Fruit fly (Drosophila melanogaster) whole organism, prepupa: ENCODE results near the gene CG9643.
A peak's percentile ranks its signal among the peaks of the same experiment; 100 is the strongest.

Experiments
- Blimp-1 ChIP-seq: fragments of 200-800 bp; sonication (Bioruptor generic); optimal IDR thresholded peaks from 3 replicates; lab custom pipeline; 2017; ENCODE audit warnings: missing biosample characterization, missing genetic modification characterization, mild to moderate bottlenecking, moderate library complexity, missing genetic modification reagents
- CG10631 ChIP-seq: fragments of 200-800 bp; sonication (Bioruptor generic); optimal IDR thresholded peaks from 2 replicates; lab custom pipeline; 2016; ENCODE audit warnings: missing biosample characterization, missing genetic modification characterization
- CG10669 ChIP-seq: fragments of 200-800 bp; sonication (Bioruptor generic); optimal IDR thresholded peaks from 3 replicates; lab custom pipeline; 2018; ENCODE audit warnings: missing biosample characterization, mild to moderate bottlenecking, missing genetic modification characterization, moderate library complexity
- CG11294 ChIP-seq: fragments of 200-800 bp; sonication (Bioruptor generic); IDR thresholded peaks from 2 replicates; pipeline ENCODE4 v1.3.6; 2022; ENCODE audit warnings: missing biosample characterization, missing genetic modification characterization
- CG11762 ChIP-seq: fragments of 200-800 bp; sonication (Bioruptor generic); optimal IDR thresholded peaks from 3 replicates; lab custom pipeline; 2016; ENCODE audit warnings: missing biosample characterization, missing genetic modification characterization; ENCODE audit not compliant: insufficient read depth
- CG15336 ChIP-seq: fragments of 200-800 bp; sonication (Bioruptor generic); IDR thresholded peaks from 2 replicates; pipeline ENCODE4 v1.3.6; 2022; ENCODE audit warnings: missing biosample characterization, missing genetic modification characterization
- CG1621 ChIP-seq: fragments of 200-800 bp; sonication (Bioruptor generic); optimal IDR thresholded peaks from 3 replicates; lab custom pipeline; 2018; ENCODE audit warnings: missing biosample characterization, mild to moderate bottlenecking, missing genetic modification characterization
- CG16779 ChIP-seq: fragments of 200-800 bp; sonication (Bioruptor generic); optimal IDR thresholded peaks from 3 replicates; lab custom pipeline; 2017; ENCODE audit warnings: missing biosample characterization, mild to moderate bottlenecking, missing genetic modification characterization
- CG3032 ChIP-seq: fragments of 200-800 bp; optimal IDR thresholded peaks from 2 replicates; lab custom pipeline; 2019; ENCODE audit warnings: missing biosample characterization, mild to moderate bottlenecking, missing genetic modification characterization, moderate library complexity
- CG31627 ChIP-seq: fragments of 200-800 bp; sonication (Bioruptor generic); optimal IDR thresholded peaks from 3 replicates; lab custom pipeline; 2016; ENCODE audit warnings: missing biosample characterization, missing genetic modification characterization
- CG34406 ChIP-seq: fragments of 200-800 bp; sonication (Bioruptor generic); optimal IDR thresholded peaks from 3 replicates; lab custom pipeline; 2016; ENCODE audit warnings: missing biosample characterization, missing genetic modification characterization
- CG3919 ChIP-seq: fragments of 200-800 bp; sonication (Bioruptor generic); optimal IDR thresholded peaks from 3 replicates; lab custom pipeline; 2016; ENCODE audit warnings: missing biosample characterization, missing genetic modification characterization
- CG4318 ChIP-seq: fragments of 200-800 bp; sonication (Bioruptor generic); optimal IDR thresholded peaks from 3 replicates; lab custom pipeline; 2017; ENCODE audit warnings: missing biosample characterization, mild to moderate bottlenecking, missing genetic modification characterization
- CG6163 ChIP-seq: fragments of 200-800 bp; sonication (Bioruptor generic); IDR thresholded peaks from 3 replicates; pipeline ENCODE4 v1.3.6; 2022; ENCODE audit warnings: missing biosample characterization, missing genetic modification characterization
- CG6276 ChIP-seq: fragments of 200-800 bp; sonication (Bioruptor generic); optimal IDR thresholded peaks from 2 replicates; lab custom pipeline; 2017; ENCODE audit warnings: missing biosample characterization, mild to moderate bottlenecking, missing genetic modification characterization
- CG6854 ChIP-seq: fragments of 200-800 bp; sonication (Bioruptor generic); optimal IDR thresholded peaks from 2 replicates; lab custom pipeline; 2017; ENCODE audit warnings: missing biosample characterization, mild to moderate bottlenecking, missing genetic modification characterization
- CG7368 ChIP-seq: fragments of 200-800 bp; sonication (Bioruptor generic); optimal IDR thresholded peaks from 3 replicates; lab custom pipeline; 2016; ENCODE audit warnings: missing biosample characterization, missing genetic modification characterization
- CG8632 ChIP-seq: fragments of 200-800 bp; sonication (Bioruptor generic); optimal IDR thresholded peaks from 3 replicates; lab custom pipeline; 2016; ENCODE audit warnings: missing biosample characterization, missing genetic modification characterization
- CG9139 ChIP-seq: fragments of 200-800 bp; sonication (Bioruptor generic); optimal IDR thresholded peaks from 3 replicates; lab custom pipeline; 2017; ENCODE audit warnings: missing biosample characterization, mild to moderate bottlenecking, missing genetic modification characterization
- Eip75B ChIP-seq: fragments of 200-800 bp; sonication (Bioruptor generic); optimal IDR thresholded peaks from 3 replicates; lab custom pipeline; 2016; ENCODE audit warnings: missing biosample characterization, missing genetic modification characterization
- Eip78C ChIP-seq: fragments of 200-800 bp; sonication (Bioruptor generic); peaks from one replicate; lab custom pipeline; 2016; ENCODE audit warnings: missing biosample characterization, missing genetic modification characterization
- Ets21C ChIP-seq: fragments of 200-800 bp; sonication (Bioruptor generic); optimal IDR thresholded peaks from 3 replicates; lab custom pipeline; 2016; ENCODE audit warnings: missing biosample characterization, missing genetic modification characterization
- Hr39 ChIP-seq: fragments of 200-800 bp; sonication (Bioruptor generic); optimal IDR thresholded peaks from 2 replicates; lab custom pipeline; 2016; ENCODE audit warnings: missing biosample characterization, missing genetic modification characterization
- Hr4 ChIP-seq: fragments of 200-800 bp; sonication (Bioruptor generic); optimal IDR thresholded peaks from 3 replicates; lab custom pipeline; 2016; ENCODE audit warnings: missing biosample characterization, missing genetic modification characterization
- Met ChIP-seq: fragments of 200-800 bp; sonication (Bioruptor generic); optimal IDR thresholded peaks from 3 replicates; lab custom pipeline; 2016; ENCODE audit warnings: missing biosample characterization, missing genetic modification characterization
- Smox ChIP-seq: fragments of 200-800 bp; sonication (Bioruptor generic); optimal IDR thresholded peaks from 3 replicates; lab custom pipeline; 2016; ENCODE audit warnings: missing biosample characterization, missing genetic modification characterization
- Sox102F ChIP-seq: fragments of 200-800 bp; sonication (Bioruptor generic); optimal IDR thresholded peaks from 2 replicates; lab custom pipeline; 2016; ENCODE audit warnings: missing biosample characterization, mild to moderate bottlenecking, missing genetic modification characterization
- Sox14 ChIP-seq: fragments of 200-800 bp; sonication (Bioruptor generic); optimal IDR thresholded peaks from 3 replicates; lab custom pipeline; 2016; ENCODE audit warnings: missing biosample characterization, missing genetic modification characterization
- Sox15 ChIP-seq: fragments of 200-800 bp; sonication (Bioruptor generic); optimal IDR thresholded peaks from 3 replicates; lab custom pipeline; 2016; ENCODE audit warnings: missing biosample characterization, missing genetic modification characterization
- achi ChIP-seq: fragments of 200-800 bp; sonication (Bioruptor generic); optimal IDR thresholded peaks from 3 replicates; lab custom pipeline; 2016; ENCODE audit warnings: missing biosample characterization, missing genetic modification characterization
- dac ChIP-seq: fragments of 200-800 bp; sonication (Bioruptor generic); optimal IDR thresholded peaks from 2 replicates; lab custom pipeline; 2017; ENCODE audit warnings: missing biosample characterization, mild to moderate bottlenecking, missing genetic modification characterization
- dsx ChIP-seq: fragments of 200-800 bp; optimal IDR thresholded peaks from 3 replicates; lab custom pipeline; 2019; ENCODE audit warnings: missing biosample characterization, mild to moderate bottlenecking, missing genetic modification characterization, moderate library complexity; ENCODE audit not compliant: poor library complexity, severe bottlenecking
- eg ChIP-seq: fragments of 200-800 bp; sonication (Bioruptor generic); IDR thresholded peaks from 3 replicates; pipeline ENCODE4 v1.3.6; 2022; ENCODE audit warnings: missing biosample characterization, missing genetic modification characterization
- esn ChIP-seq: fragments of 200-800 bp; sonication (Bioruptor generic); optimal IDR thresholded peaks from 2 replicates; lab custom pipeline; 2016; ENCODE audit warnings: missing biosample characterization, mild to moderate bottlenecking, missing genetic modification characterization, moderate library complexity
- fd85E ChIP-seq: fragments of 200-800 bp; sonication (Bioruptor generic); optimal IDR thresholded peaks from 3 replicates; lab custom pipeline; 2016; ENCODE audit warnings: missing biosample characterization, missing genetic modification characterization
- fkh ChIP-seq: fragments of 200-800 bp; sonication (Bioruptor generic); optimal IDR thresholded peaks from 3 replicates; lab custom pipeline; 2017; ENCODE audit warnings: missing biosample characterization, mild to moderate bottlenecking, missing genetic modification characterization, moderate library complexity
- net ChIP-seq: fragments of 200-800 bp; sonication (Bioruptor generic); optimal IDR thresholded peaks from 3 replicates; lab custom pipeline; 2016; ENCODE audit warnings: missing biosample characterization, missing genetic modification characterization
- salr ChIP-seq, 2 experiments: fragments of 200-800 bp; sonication (Bioruptor generic); optimal IDR thresholded peaks; 3 replicates each; lab custom pipeline; 2016 to 2018; ENCODE audit warnings: missing biosample characterization in 2 of 2, missing genetic modification characterization in 2 of 2, mild to moderate bottlenecking in 1 of 2
- ss ChIP-seq, 2 experiments: fragments of 200-800 bp; sonication (Bioruptor generic); optimal IDR thresholded peaks; 2 replicates in 1 of 2; 3 replicates in 1 of 2; lab custom pipeline; 2017 to 2018; ENCODE audit warnings: mild to moderate bottlenecking in 2 of 2, missing biosample characterization in 2 of 2, missing genetic modification characterization in 2 of 2, moderate library complexity in 1 of 2
- svp ChIP-seq: fragments of 200-800 bp; sonication (Bioruptor generic); peaks from one replicate; lab custom pipeline; 2016; ENCODE audit warnings: missing biosample characterization, missing genetic modification characterization
- vri ChIP-seq: fragments of 200-800 bp; sonication (Bioruptor generic); optimal IDR thresholded peaks from 3 replicates; lab custom pipeline; 2016; ENCODE audit warnings: missing biosample characterization, mild to moderate bottlenecking, missing genetic modification characterization

CG9643 gene

DNA sequence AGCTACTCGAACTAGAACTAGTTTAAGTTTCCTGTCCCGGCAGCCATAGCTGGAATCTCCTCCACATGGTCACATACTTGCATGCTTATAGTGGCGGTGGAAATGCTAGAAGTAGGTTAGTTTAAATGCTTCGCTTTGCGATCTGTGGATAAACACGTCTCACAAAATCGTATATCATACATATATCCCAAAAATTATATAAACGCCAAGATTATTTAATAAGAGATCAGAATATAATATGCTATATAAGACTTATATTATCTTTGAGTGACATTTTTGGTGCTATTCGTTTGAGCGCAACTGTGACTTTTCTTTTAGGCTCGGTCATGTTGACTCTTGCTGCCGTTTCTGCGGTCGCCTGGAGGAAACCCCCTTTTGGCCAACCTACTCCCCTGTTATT lies 22.9 kb upstream of the CG9643 start (continued):
- TF ChIP-seq fd85E (GFP tag; lab: Kevin White, UChicago) (no peak), CG10669 (GFP tag; lab: Kevin White, UChicago) (no peak), Hr39 (GFP tag; lab: Kevin White, UChicago) (no peak)

DNA sequence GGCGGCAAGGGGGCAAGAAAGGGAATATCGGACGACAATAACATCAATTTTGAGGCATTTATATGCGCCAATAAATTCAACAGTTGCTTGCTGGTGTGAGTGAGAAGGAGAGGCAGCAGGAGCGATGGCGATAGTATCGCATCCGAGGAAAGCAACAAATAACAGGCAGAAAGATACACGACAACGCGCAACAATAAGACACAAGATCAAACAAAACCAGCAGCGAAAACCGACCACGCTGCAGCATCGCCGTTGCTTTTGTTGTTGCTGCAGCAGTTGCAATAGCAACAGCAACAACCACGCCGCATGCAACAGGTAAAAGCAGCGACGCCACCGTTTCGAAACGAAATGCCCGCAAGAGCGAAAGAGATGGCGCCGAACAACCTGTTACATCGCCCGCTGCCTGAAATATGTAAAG lies 21.4 kb upstream of the CG9643 start:
- TF ChIP-seq CG3032 (tag; lab: Kevin White, UChicago) (no peak), Eip75B (GFP tag; lab: Kevin White, UChicago) (no peak), dsx (no peak), CG15336 (GFP tag; lab: Robert Waterston, UW) (no peak), achi (GFP tag; lab: Kevin White, UChicago) (no peak), Hr39 (GFP tag; lab: Kevin White, UChicago) (no peak), CG11294 (GFP tag; lab: Robert Waterston, UW) (no peak), svp (GFP tag; lab: Kevin White, UChicago) (no peak), CG6854 (GFP tag; lab: Kevin White, UChicago) (no peak), esn (GFP tag; lab: Kevin White, UChicago) (no peak), CG1621 (no peak), CG9139 (GFP tag; lab: Kevin White, UChicago) (no peak), net (GFP tag; lab: Kevin White, UChicago) (no peak), CG10669 (GFP tag; lab: Kevin White, UChicago) (no peak)
- TF ChIP-seq, all 60 proteins: peak for 0

DNA sequence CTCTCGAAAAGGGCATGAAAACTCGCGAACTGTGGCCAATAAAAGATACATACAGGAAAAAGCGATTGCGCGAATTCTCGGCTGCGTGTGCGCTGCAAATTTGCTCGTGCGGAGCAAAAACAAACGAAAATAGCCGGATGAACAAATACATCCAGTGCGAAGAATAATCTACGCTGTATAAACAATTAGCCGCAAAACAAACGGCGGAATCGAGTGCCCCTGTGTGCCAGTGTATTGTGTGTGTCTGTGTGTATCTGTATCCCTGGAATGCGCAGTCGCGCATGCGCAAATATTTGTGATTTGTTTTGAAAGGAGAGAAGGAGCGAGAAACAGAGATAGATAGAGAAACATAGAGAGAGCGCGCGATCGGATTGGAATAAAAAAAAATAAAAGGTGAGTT lies 20.5 kb upstream of the CG9643 start:
- TF ChIP-seq CG7368 (GFP tag; lab: Kevin White, UChicago) (no peak), Sox14 (GFP tag; lab: Kevin White, UChicago) (no peak), Eip78C (peak; percentile 38), CG9139 (GFP tag; lab: Kevin White, UChicago) (no peak), CG31627 (GFP tag; lab: Kevin White, UChicago) (no peak), Blimp-1 (GFP tag; lab: Kevin White, UChicago) (no peak), fkh (GFP tag; lab: Kevin White, UChicago) (peak; percentile 69), eg (GFP tag; lab: Robert Waterston, UW) (0 out of 3 replicates have a peak, but pooled peaks have one; percentile 9)

DNA sequence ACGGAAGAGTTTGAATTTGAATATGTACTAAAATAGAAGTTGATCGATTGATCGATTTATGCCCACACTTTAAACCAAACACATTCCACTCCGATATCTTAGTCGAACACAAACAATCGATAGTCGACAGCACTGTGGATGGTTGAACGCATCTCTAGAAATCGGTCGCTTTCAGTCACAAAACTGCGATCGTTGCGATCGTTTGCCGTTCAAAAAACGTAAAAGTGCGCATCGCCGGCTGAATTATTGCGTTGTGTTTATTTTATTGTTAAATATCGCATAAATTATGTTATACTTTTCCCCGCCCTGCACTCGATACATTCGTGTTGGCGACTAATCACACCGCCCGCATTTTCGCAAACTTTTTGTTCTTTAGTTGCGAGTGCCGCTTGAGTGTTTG lies 20.0 kb upstream of the CG9643 start, which contains the start of gene Ccdc85:
Gene Ccdc85, plus strand, starts transcription at position 174 of the 400 bp plus-strand sequence.
- no peak for TF ChIP-seq CG16779
- TF ChIP-seq fkh (GFP tag; lab: Kevin White, UChicago) = no peak
- peak; percentile 12 for TF ChIP-seq Sox14 (GFP tag; lab: Kevin White, UChicago)
- no peak for TF ChIP-seq CG10631 (GFP tag; lab: Kevin White, UChicago)
- TF ChIP-seq CG1621 = peak; percentile 4
- TF ChIP-seq CG4318 (GFP tag; lab: Kevin White, UChicago) = no peak
- TF ChIP-seq esn (GFP tag; lab: Kevin White, UChicago) = peak; percentile 26
- no peak for TF ChIP-seq ss (GFP tag; optimal IDR thresholded peaks at IDR 0.05; lab: Kevin White, UChicago)
- no peak for TF ChIP-seq Met
- 0 out of 3 replicates have a peak, but pooled peaks have one; percentile 7 for TF ChIP-seq CG6163 (GFP tag; lab: Robert Waterston, UW)
- no peak for TF ChIP-seq CG11762 (GFP tag; lab: Kevin White, UChicago)
- no peak for TF ChIP-seq CG7368 (GFP tag; lab: Kevin White, UChicago)
- TF ChIP-seq Ets21C (GFP tag; lab: Kevin White, UChicago) = no peak
- TF ChIP-seq Eip78C = peak; percentile 41
- TF ChIP-seq CG6276 (GFP tag; lab: Kevin White, UChicago) = no peak
- TF ChIP-seq, all 60 proteins: peak for 5

DNA sequence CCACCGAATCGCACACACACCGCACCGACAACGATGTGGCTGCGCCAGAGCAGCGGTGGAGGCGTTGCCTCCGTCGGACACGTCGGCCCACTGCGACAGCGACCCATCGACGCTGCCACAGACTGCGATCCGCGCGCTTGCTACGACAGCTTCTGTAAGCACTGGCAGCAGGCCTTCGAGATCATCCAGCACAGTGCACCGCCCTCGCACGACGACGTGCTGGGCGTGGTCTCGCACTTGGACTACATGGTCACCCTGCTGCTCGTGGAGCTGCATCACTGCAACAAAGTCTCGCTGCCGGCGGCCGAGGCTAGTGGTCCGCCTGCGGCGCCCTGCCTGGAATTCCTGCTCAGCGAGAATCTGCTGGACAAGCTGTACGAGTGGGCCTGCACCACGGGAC lies 14.6 kb upstream of the CG9643 start:
- no peak for TF ChIP-seq CG3919 (GFP tag; lab: Kevin White, UChicago)
- TF ChIP-seq CG8632 (GFP tag; lab: Kevin White, UChicago) = no peak
- no peak for TF ChIP-seq CG34406 (GFP tag; lab: Kevin White, UChicago)
- no peak for TF ChIP-seq achi (GFP tag; lab: Kevin White, UChicago)
- no peak for TF ChIP-seq dac (GFP tag; lab: Kevin White, UChicago)
- TF ChIP-seq Hr4 = no peak
- no peak for TF ChIP-seq Hr39 (GFP tag; lab: Kevin White, UChicago)
- no peak for TF ChIP-seq CG6854 (GFP tag; lab: Kevin White, UChicago)
- TF ChIP-seq Sox102F = no peak
- no peak for TF ChIP-seq CG6276 (GFP tag; lab: Kevin White, UChicago)
- TF ChIP-seq Smox = no peak
- no peak for TF ChIP-seq Eip75B (GFP tag; lab: Kevin White, UChicago)
- TF ChIP-seq CG15336 (GFP tag; lab: Robert Waterston, UW) = no peak
- TF ChIP-seq vri (GFP tag; lab: Kevin White, UChicago) = no peak
- no peak for TF ChIP-seq Sox15
- no peak for TF ChIP-seq salr (GFP tag; optimal IDR thresholded peaks at IDR 0.05; lab: Kevin White, UChicago)
